Fruit fly (Drosophila melanogaster): ENCODE data around the gene Cog4.

Gene Cog4

dm6 chr2L:10526953-10527584, 38.6 kb upstream of the Cog4 start, which contains the start of gene Lip4 (continued):
- TF ChIP-seq CG10959 (GFP tag; IDR thresholded peaks at IDR 0.05) = peak; percentile 57; the same call in 1 of the 2 replicates
- peak; percentile 83 for TF ChIP-seq HLH3B (GFP tag; IDR thresholded peaks at IDR 0.05)
- peak; percentile 66; the same call in 1 of the 2 replicates for TF ChIP-seq CG4730 (GFP tag; IDR thresholded peaks at IDR 0.05)
- TF ChIP-seq Xrp1 (GFP tag; IDR thresholded peaks at IDR 0.05) = peak; percentile 84
- no peak for TF ChIP-seq BEAF-32 (GFP tag; optimal IDR thresholded peaks at IDR 0.05)
- TF ChIP-seq CG8281 (tag; optimal IDR thresholded peaks at IDR 0.05) = peak; percentile 29
- TF ChIP-seq Chrac-16 (GFP tag; optimal IDR thresholded peaks at IDR 0.05) = peak; percentile 50
- peak; percentile 77 for TF ChIP-seq Awh (GFP tag; IDR thresholded peaks at IDR 0.05)
- peak; percentile 19 for TF ChIP-seq Atf3 (GFP tag; optimal IDR thresholded peaks at IDR 0.05)
- TF ChIP-seq yki (optimal IDR thresholded peaks at IDR 0.05) = no peak
- no peak; the same call in 2 of the 3 replicates for TF ChIP-seq CG6175 (GFP tag; IDR thresholded peaks at IDR 0.05)
- peak; percentile 83 for TF ChIP-seq CG13424 (tag; optimal IDR thresholded peaks at IDR 0.05)
- peak; percentile 59 for TF ChIP-seq fd96Cb (tag; optimal IDR thresholded peaks at IDR 0.05)
- peak; percentile 61 for TF ChIP-seq org-1 (GFP tag; optimal IDR thresholded peaks at IDR 0.05)
- TF ChIP-seq Gug (GFP tag; IDR thresholded peaks at IDR 0.05) = peak; percentile 24; the same call in 1 of the 4 replicates
- TF ChIP-seq CG14050 (GFP tag; IDR thresholded peaks at IDR 0.05) = peak; percentile 66; the same call in 2 of the 3 replicates
- peak; percentile 50 for TF ChIP-seq chn (GFP tag; optimal IDR thresholded peaks at IDR 0.05)
- TF ChIP-seq CG1529 (GFP tag; optimal IDR thresholded peaks at IDR 0.05) = peak; percentile 52
- TF ChIP-seq CG12219 (GFP tag; optimal IDR thresholded peaks at IDR 0.05) = peak; percentile 62
- no peak for TF ChIP-seq jigr1 (GFP tag; IDR thresholded peaks at IDR 0.05)
- peak; percentile 66 for TF ChIP-seq gsb-n (tag; optimal IDR thresholded peaks at IDR 0.05)
- TF ChIP-seq grn (GFP tag; optimal IDR thresholded peaks at IDR 0.05) = no peak
- TF ChIP-seq stc (GFP tag; IDR thresholded peaks at IDR 0.05) = peak; percentile 82
- no peak for TF ChIP-seq Lpt (GFP tag; optimal IDR thresholded peaks at IDR 0.05)
- peak; percentile 39 for TF ChIP-seq sug (tag; optimal IDR thresholded peaks at IDR 0.05)
- TF ChIP-seq CG15479 (GFP tag; optimal IDR thresholded peaks at IDR 0.05) = peak; percentile 50
- TF ChIP-seq CG7987 (GFP tag; optimal IDR thresholded peaks at IDR 0.05) = peak; percentile 47
- no peak for TF ChIP-seq Bgb (GFP tag; IDR thresholded peaks at IDR 0.05; ENCODE audit: partially characterized antibody)
- peak; percentile 81 for TF ChIP-seq CG32532 (GFP tag; IDR thresholded peaks at IDR 0.05)
- TF ChIP-seq ase (GFP tag; IDR thresholded peaks at IDR 0.05) = peak; percentile 78
- peak; percentile 77 for TF ChIP-seq gsb (GFP tag; IDR thresholded peaks at IDR 0.05)
- TF ChIP-seq lmd (GFP tag; IDR thresholded peaks at IDR 0.05) = peak; percentile 83
- TF ChIP-seq CG17829 (tag; optimal IDR thresholded peaks at IDR 0.05) = peak; percentile 82
- no peak for TF ChIP-seq CG8478 (optimal IDR thresholded peaks at IDR 0.05)
- TF ChIP-seq CG10321 (GFP tag; IDR thresholded peaks at IDR 0.05) = peak; percentile 44; the same call in 1 of the 2 replicates
- peak; percentile 82 for TF ChIP-seq CG32767 (GFP tag; IDR thresholded peaks at IDR 0.05)
- TF ChIP-seq CG6654 (GFP tag; optimal IDR thresholded peaks at IDR 0.05) = no peak
- no peak for TF ChIP-seq slp2 (GFP tag; optimal IDR thresholded peaks at IDR 0.05)
- TF ChIP-seq HLHmδ (GFP tag; optimal IDR thresholded peaks at IDR 0.05) = no peak
- peak; percentile 62 for TF ChIP-seq CG17568 (GFP tag; optimal IDR thresholded peaks at IDR 0.05)
- peak; percentile 34 for TF ChIP-seq pho (GFP tag; optimal IDR thresholded peaks at IDR 0.05)
- TF ChIP-seq crc (GFP tag; optimal IDR thresholded peaks at IDR 0.05) = no peak
- TF ChIP-seq CG34224 (GFP tag; IDR thresholded peaks at IDR 0.05; ENCODE audit: partially characterized antibody) = no peak
- TF ChIP-seq chm (GFP tag; IDR thresholded peaks at IDR 0.05) = no peak
- peak; percentile 82 for TF ChIP-seq CG14441 (GFP tag; IDR thresholded peaks at IDR 0.05)
- TF ChIP-seq slbo (GFP tag; IDR thresholded peaks at IDR 0.05) = peak; percentile 83
- peak; percentile 30 for TF ChIP-seq CG1602 (GFP tag; optimal IDR thresholded peaks at IDR 0.05)
- TF ChIP-seq NFAT (GFP tag; IDR thresholded peaks at IDR 0.05) = peak; percentile 44; the same call in 1 of the 2 replicates
- peak; percentile 44 for TF ChIP-seq trem (tag; optimal IDR thresholded peaks at IDR 0.05)
- TF ChIP-seq sr (GFP tag; IDR thresholded peaks at IDR 0.05) = no peak
- peak; percentile 66 for TF ChIP-seq wdn (GFP tag; IDR thresholded peaks at IDR 0.05)
- no peak for TF ChIP-seq aop (GFP tag; IDR thresholded peaks at IDR 0.05)

Data from whole organism, embryonic.